Fruit fly (Drosophila melanogaster) whole organism, embryonic: Measurements from ENCODE around the gene CG31680.

Experiments used
- Asciz ChIP-seq: fragments of 200-800 bp; sonication (Bioruptor generic); optimal IDR thresholded peaks from 2 replicates; lab custom pipeline; 2017; ENCODE audit warnings: missing biosample characterization, mild to moderate bottlenecking, missing genetic modification characterization, missing genetic modification reagents
- Atf-2 ChIP-seq: fragments of 200-800 bp; sonication (Bioruptor generic); optimal IDR thresholded peaks from 2 replicates; lab custom pipeline; 2016; ENCODE audit warnings: missing biosample characterization, missing genetic modification characterization
- BEAF-32 ChIP-seq: fragments of 200-800 bp; sonication (Bioruptor generic); optimal IDR thresholded peaks from 3 replicates; lab custom pipeline; 2017; ENCODE audit warnings: missing biosample characterization, missing genetic modification characterization, mild to moderate bottlenecking, moderate library complexity, missing genetic modification reagents
- CG10366 ChIP-seq: fragments of 200-800 bp; sonication (Bioruptor generic); IDR thresholded peaks from 2 replicates; pipeline ENCODE4 v1.3.6; 2022; ENCODE audit warnings: missing biosample characterization, missing genetic modification characterization
- CG11398 ChIP-seq: fragments of 200-800 bp; sonication (Bioruptor generic); optimal IDR thresholded peaks from 2 replicates; lab custom pipeline; 2016; ENCODE audit warnings: missing biosample characterization, missing genetic modification characterization
- CG13296 ChIP-seq: fragments of 200-800 bp; sonication (Bioruptor generic); optimal IDR thresholded peaks from 3 replicates; lab custom pipeline; 2018; ENCODE audit warnings: missing biosample characterization, mild to moderate bottlenecking, missing genetic modification characterization
- CG14860 ChIP-seq: fragments of 200-800 bp; sonication (Bioruptor generic); IDR thresholded peaks from 3 replicates; pipeline ENCODE4 v1.3.6; 2022; ENCODE audit warnings: missing biosample characterization, missing genetic modification characterization; ENCODE audit not compliant: partially characterized antibody
- CG14965 ChIP-seq: fragments of 200-800 bp; sonication (Bioruptor generic); optimal IDR thresholded peaks from 2 replicates; lab custom pipeline; 2016; ENCODE audit warnings: missing biosample characterization, missing genetic modification characterization, borderline replicate concordance
- CG15479 ChIP-seq: fragments of 200-800 bp; sonication (Bioruptor generic); optimal IDR thresholded peaks from 3 replicates; lab custom pipeline; 2019; ENCODE audit warnings: missing biosample characterization, mild to moderate bottlenecking, missing genetic modification characterization, moderate library complexity
- CG16815 ChIP-seq: fragments of 200-800 bp; sonication (Bioruptor generic); optimal IDR thresholded peaks from 3 replicates; lab custom pipeline; 2017; ENCODE audit warnings: missing biosample characterization, mild to moderate bottlenecking, missing genetic modification characterization
- CG17328 ChIP-seq: fragments of 200-800 bp; sonication (Bioruptor generic); IDR thresholded peaks from 2 replicates; pipeline ENCODE4 v1.3.6; 2022; ENCODE audit warnings: missing biosample characterization, missing genetic modification characterization
- CG18011 ChIP-seq: fragments of 200-800 bp; sonication (Bioruptor generic); optimal IDR thresholded peaks from 2 replicates; lab custom pipeline; 2017; ENCODE audit warnings: missing biosample characterization, missing genetic modification characterization, mild to moderate bottlenecking, moderate library complexity, missing genotype
- CG18619 ChIP-seq: fragments of 200-800 bp; sonication (Bioruptor generic); optimal IDR thresholded peaks from 3 replicates; lab custom pipeline; 2017; ENCODE audit warnings: missing biosample characterization, mild to moderate bottlenecking, missing genetic modification characterization
- CG31365 ChIP-seq: fragments of 200-800 bp; sonication (Bioruptor generic); optimal IDR thresholded peaks from 2 replicates; lab custom pipeline; 2018; ENCODE audit warnings: missing biosample characterization, mild to moderate bottlenecking, missing genetic modification characterization
- CG34422 ChIP-seq: fragments of 200-800 bp; sonication (Bioruptor generic); IDR thresholded peaks from 3 replicates; pipeline ENCODE4 v1.3.6; 2022; ENCODE audit warnings: missing biosample characterization, missing genetic modification characterization
- CG42726 ChIP-seq: fragments of 200-800 bp; sonication (Bioruptor generic); IDR thresholded peaks from 2 replicates; pipeline ENCODE4 v1.3.6; 2022; ENCODE audit warnings: missing biosample characterization, missing genetic modification characterization; ENCODE audit not compliant: partially characterized antibody
- CG4360 ChIP-seq: fragments of 200-800 bp; sonication (Bioruptor generic); IDR thresholded peaks from 2 replicates; pipeline ENCODE4 v1.3.6; 2022; ENCODE audit warnings: missing biosample characterization, missing genetic modification characterization
- CG4730 ChIP-seq: fragments of 200-800 bp; sonication (Bioruptor generic); IDR thresholded peaks from 2 replicates; pipeline ENCODE4 v1.3.6; 2022; ENCODE audit warnings: missing biosample characterization, missing genetic modification characterization
- CG6654 ChIP-seq: fragments of 200-800 bp; sonication (Bioruptor generic); optimal IDR thresholded peaks from 2 replicates; lab custom pipeline; 2017; ENCODE audit warnings: missing biosample characterization, mild to moderate bottlenecking, missing genetic modification characterization
- CG7987 ChIP-seq: fragments of 200-800 bp; sonication (Bioruptor generic); optimal IDR thresholded peaks from 2 replicates; lab custom pipeline; 2018; ENCODE audit warnings: missing biosample characterization, mild to moderate bottlenecking, missing genetic modification characterization, moderate library complexity
- CG8478 ChIP-seq: fragments of >200 bp; optimal IDR thresholded peaks from 2 replicates; lab custom pipeline; 2018
- CG8924 ChIP-seq: fragments of 200-800 bp; optimal IDR thresholded peaks from 3 replicates; lab custom pipeline; 2019; ENCODE audit warnings: missing biosample characterization, mild to moderate bottlenecking, missing genetic modification characterization, moderate library complexity
- CG9437 ChIP-seq: fragments of 200-800 bp; sonication (Bioruptor generic); optimal IDR thresholded peaks from 2 replicates; lab custom pipeline; 2018; ENCODE audit warnings: missing biosample characterization, mild to moderate bottlenecking, missing genetic modification characterization
- CHES-1-like ChIP-seq: fragments of 200-800 bp; sonication (Bioruptor generic); optimal IDR thresholded peaks from 2 replicates; lab custom pipeline; 2016; ENCODE audit warnings: missing biosample characterization, missing genetic modification characterization
- CrebB ChIP-seq: fragments of 200-800 bp; sonication (Bioruptor generic); optimal IDR thresholded peaks from 3 replicates; lab custom pipeline; 2018; ENCODE audit warnings: missing biosample characterization, mild to moderate bottlenecking, missing genetic modification characterization
- Deaf1 ChIP-seq: fragments of 200-800 bp; optimal IDR thresholded peaks from 3 replicates; lab custom pipeline; 2019; ENCODE audit warnings: missing biosample characterization, mild to moderate bottlenecking, missing genetic modification characterization, moderate library complexity
- Dref ChIP-seq: fragments of 200-800 bp; sonication (Bioruptor generic); IDR thresholded peaks from 2 replicates; pipeline ENCODE4 v1.3.6; 2022; ENCODE audit warnings: missing biosample characterization, missing genetic modification characterization
- Ets65A ChIP-seq: fragments of 200-800 bp; sonication (Bioruptor generic); peaks from one replicate; lab custom pipeline; 2016; ENCODE audit warnings: missing biosample characterization, missing genetic modification characterization
- Ets97D ChIP-seq: fragments of 200-800 bp; sonication (Bioruptor generic); optimal IDR thresholded peaks from 3 replicates; lab custom pipeline; 2016; ENCODE audit warnings: missing biosample characterization, missing genetic modification characterization
- Fer2 ChIP-seq: fragments of 200-800 bp; sonication (Bioruptor generic); optimal IDR thresholded peaks from 2 replicates; lab custom pipeline; 2018; ENCODE audit warnings: missing biosample characterization, mild to moderate bottlenecking, missing genetic modification characterization, moderate library complexity
- GATAe ChIP-seq: fragments of 200-800 bp; sonication (Bioruptor generic); conservative IDR thresholded peaks from 2 replicates; pipeline ENCODE4 v1.3.6; 2022; ENCODE audit warnings: missing biosample characterization, missing genetic modification characterization
- Gug ChIP-seq: fragments of 200-800 bp; sonication (Bioruptor generic); IDR thresholded peaks from 4 replicates; pipeline ENCODE4 v1.3.6; 2022; ENCODE audit warnings: missing biosample characterization, missing genetic modification characterization
- Max ChIP-seq: fragments of 200-800 bp; sonication (Bioruptor generic); optimal IDR thresholded peaks from 2 replicates; lab custom pipeline; 2016; ENCODE audit warnings: missing biosample characterization, mild to moderate bottlenecking, missing genetic modification characterization
- NC2β ChIP-seq: fragments of 200-800 bp; sonication (Bioruptor generic); optimal IDR thresholded peaks from 2 replicates; lab custom pipeline; 2016; ENCODE audit warnings: missing biosample characterization, missing genetic modification characterization
- Nf-YB ChIP-seq: fragments of 200-800 bp; sonication (Bioruptor generic); optimal IDR thresholded peaks from 3 replicates; lab custom pipeline; 2019; ENCODE audit warnings: missing biosample characterization, mild to moderate bottlenecking, missing genetic modification characterization, moderate library complexity
- Optix ChIP-seq: fragments of 200-800 bp; sonication (Bioruptor generic); IDR thresholded peaks from 3 replicates; pipeline ENCODE4 v1.3.6; 2022; ENCODE audit warnings: missing biosample characterization, missing genetic modification characterization
- Six4 ChIP-seq: fragments of 200-800 bp; sonication (Bioruptor generic); optimal IDR thresholded peaks from 2 replicates; lab custom pipeline; 2016; ENCODE audit warnings: missing biosample characterization, missing genetic modification characterization
- aop ChIP-seq: fragments of 200-800 bp; sonication (Bioruptor generic); IDR thresholded peaks from 2 replicates; pipeline ENCODE4 v1.3.6; 2022; ENCODE audit warnings: missing biosample characterization, missing genetic modification characterization
- az2 ChIP-seq: fragments of 200-800 bp; sonication (Bioruptor generic); optimal IDR thresholded peaks from 3 replicates; lab custom pipeline; 2016; ENCODE audit warnings: missing biosample characterization, missing genetic modification characterization
- cas ChIP-seq: fragments of 200-800 bp; sonication (Bioruptor generic); IDR thresholded peaks from 2 replicates; pipeline ENCODE4 v1.3.6; 2022; ENCODE audit warnings: missing biosample characterization, missing genetic modification characterization
- dm ChIP-seq: fragments of 200-800 bp; sonication (Bioruptor generic); optimal IDR thresholded peaks from 3 replicates; lab custom pipeline; 2016; ENCODE audit warnings: missing biosample characterization, missing genetic modification characterization
- esg ChIP-seq: fragments of 200-800 bp; sonication (Bioruptor generic); conservative IDR thresholded peaks from 2 replicates; pipeline ENCODE4 v1.3.6; 2022; ENCODE audit warnings: missing biosample characterization, missing genetic modification characterization
- exex ChIP-seq: fragments of 200-800 bp; sonication (Bioruptor generic); optimal IDR thresholded peaks from 4 replicates; lab custom pipeline; 2018; ENCODE audit warnings: missing biosample characterization, mild to moderate bottlenecking, missing genetic modification characterization, moderate library complexity
- eyg ChIP-seq: fragments of 200-800 bp; sonication (Bioruptor generic); optimal IDR thresholded peaks from 3 replicates; lab custom pipeline; 2016; ENCODE audit warnings: missing biosample characterization, missing genetic modification characterization
- ftz-f1 ChIP-seq: fragments of 200-800 bp; sonication (Bioruptor generic); optimal IDR thresholded peaks from 2 replicates; lab custom pipeline; 2016; ENCODE audit warnings: missing biosample characterization, missing genetic modification characterization
- jing ChIP-seq: fragments of 200-800 bp; sonication (Bioruptor generic); optimal IDR thresholded peaks from 2 replicates; lab custom pipeline; 2018; ENCODE audit warnings: missing biosample characterization, mild to moderate bottlenecking, missing genetic modification characterization
- knrl ChIP-seq: fragments of 200-800 bp; sonication (Bioruptor generic); IDR thresholded peaks from 3 replicates; pipeline ENCODE4 v1.3.6; 2022; ENCODE audit warnings: missing biosample characterization, missing genetic modification characterization; ENCODE audit not compliant: partially characterized antibody
- onecut ChIP-seq: fragments of 200-800 bp; sonication (Bioruptor generic); IDR thresholded peaks from 2 replicates; pipeline ENCODE4 v1.3.6; 2022; ENCODE audit warnings: missing biosample characterization, missing genetic modification characterization
- tgo ChIP-seq: fragments of 200-800 bp; sonication (Bioruptor generic); IDR thresholded peaks from 3 replicates; pipeline ENCODE4 v1.3.6; 2022; ENCODE audit warnings: missing biosample characterization, missing genetic modification characterization
- unpg ChIP-seq: fragments of 200-800 bp; sonication (Bioruptor generic); optimal IDR thresholded peaks from 3 replicates; lab custom pipeline; 2018; ENCODE audit warnings: missing biosample characterization, mild to moderate bottlenecking, missing genetic modification characterization, moderate library complexity
- vnd ChIP-seq: fragments of 200-800 bp; sonication (Bioruptor generic); IDR thresholded peaks from 3 replicates; pipeline ENCODE4 v1.3.6; 2022; ENCODE audit warnings: missing biosample characterization, missing genetic modification characterization; ENCODE audit not compliant: partially characterized antibody

Gene CG31680

dm6 chr2L:20649891-20650290 lies 10.0 kb downstream of the CG31680 start, which contains the start of gene CG2611 (continued):
- TF ChIP-seq CG17328 (GFP tag; lab: Robert Waterston, UW) (peak; percentile 52), CG16815 (GFP tag; lab: Kevin White, UChicago) (no peak), CG8924 (no peak), tgo (GFP tag; lab: Robert Waterston, UW) (peak; percentile 42; the same call in 1 of the 3 replicates), Six4 (GFP tag; lab: Kevin White, UChicago) (peak; percentile 28), CG13296 (GFP tag; lab: Kevin White, UChicago) (peak; percentile 36), CG10366 (GFP tag; lab: Robert Waterston, UW) (peak; percentile 50; the same call in 1 of the 2 replicates), NC2β (GFP tag; lab: Kevin White, UChicago) (peak; percentile 39), Fer2 (tag; lab: Kevin White, UChicago) (no peak), Ets65A (GFP tag; lab: Kevin White, UChicago) (peak; percentile 94), CG14860 (GFP tag; lab: Robert Waterston, UW) (no peak), Ets97D (GFP tag; lab: Kevin White, UChicago) (peak; percentile 23), CG8478 (no peak), dm (GFP tag; lab: Kevin White, UChicago) (peak; percentile 37), Max (GFP tag; lab: Kevin White, UChicago) (peak; percentile 46), CG15479 (GFP tag; lab: Kevin White, UChicago) (no peak), Atf-2 (GFP tag; lab: Kevin White, UChicago) (peak; percentile 47), Dref (GFP tag; lab: Robert Waterston, UW) (no peak), CG18011 (GFP tag; lab: Kevin White, UChicago) (peak; percentile 16), onecut (peak; percentile 28; the same call in 1 of the 2 replicates), CG9437 (no peak), Gug (GFP tag; lab: Robert Waterston, UW) (peak; percentile 45; the same call in 1 of the 4 replicates), GATAe (peak; percentile 66), CrebB (tag; lab: Kevin White, UChicago) (peak; percentile 9), CG18619 (GFP tag; lab: Kevin White, UChicago) (peak; percentile 12), CG7987 (GFP tag; lab: Kevin White, UChicago) (no peak), aop (GFP tag; lab: Robert Waterston, UW) (no peak), CG11398 (no peak), exex (tag; lab: Kevin White, UChicago) (no peak), CG4730 (no peak), CG6654 (no peak), CG4360 (GFP tag; lab: Robert Waterston, UW) (0 out of 2 replicates have a peak, but pooled peaks have one; percentile 9), CG14965 (GFP tag; lab: Kevin White, UChicago) (no peak), Asciz (GFP tag; lab: Kevin White, UChicago) (peak; percentile 29), CG31365 (no peak), jing (GFP tag; lab: Kevin White, UChicago) (no peak), cas (GFP tag; lab: Robert Waterston, UW) (no peak), CHES-1-like (peak; percentile 65), ftz-f1 (GFP tag; lab: Kevin White, UChicago) (peak; percentile 31), knrl (GFP tag; lab: Robert Waterston, UW) (0 out of 3 replicates have a peak, but pooled peaks have one; percentile 34), Nf-YB (GFP tag; lab: Kevin White, UChicago) (no peak), CG34422 (GFP tag; lab: Robert Waterston, UW) (peak; percentile 75; the same call in 2 of the 3 replicates), vnd (GFP tag; lab: Robert Waterston, UW) (no peak; the same call in 2 of the 3 replicates), CG42726 (GFP tag; lab: Robert Waterston, UW) (no peak), unpg (GFP tag; lab: Kevin White, UChicago) (no peak), Optix (GFP tag; lab: Robert Waterston, UW) (0 out of 3 replicates have a peak, but pooled peaks have one; percentile 7), esg (GFP tag; lab: Robert Waterston, UW) (no peak), BEAF-32 (GFP tag; lab: Kevin White, UChicago) (peak; percentile 55), eyg (GFP tag; lab: Kevin White, UChicago) (no peak), az2 (GFP tag; lab: Kevin White, UChicago) (peak; percentile 59), Deaf1 (tag; lab: Kevin White, UChicago) (no peak)
